Worm (Caenorhabditis elegans) whole organism, early embryonic: Measurements from ENCODE around the gene chst-1.

ENCODE experiments used
- ama-1 ChIP-seq: fragments of 150-350 bp; optimal IDR thresholded peaks from 2 replicates; lab custom pipeline; 2014
- ceh-13 ChIP-seq: fragments of 200-800 bp; sonication (Bioruptor generic); optimal IDR thresholded peaks from 2 replicates; lab custom pipeline; 2018; ENCODE audit warnings: mild to moderate bottlenecking, missing genetic modification characterization, missing compliant biosample characterization
- ceh-36 ChIP-seq: sonication (generic microtip); optimal IDR thresholded peaks from 2 replicates; lab custom pipeline; 2016; ENCODE audit warnings: missing genetic modification characterization, inconsistent platforms, missing compliant biosample characterization
- ets-7 ChIP-seq: sonication (generic microtip); optimal IDR thresholded peaks from 2 replicates; lab custom pipeline; 2016; ENCODE audit warnings: missing genotype, missing genetic modification characterization, missing compliant biosample characterization
- hmg-4 ChIP-seq: fragments of 200-800 bp; sonication (Bioruptor generic); optimal IDR thresholded peaks from 2 replicates; lab custom pipeline; 2018; ENCODE audit warnings: mild to moderate bottlenecking, missing genetic modification characterization, missing compliant biosample characterization
- hnd-1 ChIP-seq: sonication (generic microtip); optimal IDR thresholded peaks from 2 replicates; lab custom pipeline; 2016; ENCODE audit warnings: missing genetic modification characterization, missing compliant biosample characterization
- pes-1 ChIP-seq: fragments of 200-800 bp; sonication (Bioruptor generic); IDR thresholded peaks from 2 replicates; pipeline ENCODE4 v1.3.6; 2022; ENCODE audit warnings: missing genetic modification reagents, missing genetic modification characterization, missing compliant biosample characterization
- sea-1 ChIP-seq: fragments of 200-800 bp; sonication (Bioruptor generic); conservative IDR thresholded peaks from 2 replicates; pipeline ENCODE4 v1.3.6; 2022; ENCODE audit warnings: missing genetic modification characterization, missing compliant biosample characterization
- tbx-11 ChIP-seq: fragments of 200-800 bp; sonication (Bioruptor generic); IDR thresholded peaks from 2 replicates; pipeline ENCODE4 v1.3.6; 2022; ENCODE audit warnings: missing genetic modification characterization, missing compliant biosample characterization
- tra-4 ChIP-seq: sonication (generic microtip); optimal IDR thresholded peaks from 2 replicates; lab custom pipeline; 2017; ENCODE audit warnings: missing genetic modification characterization, missing compliant biosample characterization

- TF ChIP-seq hmg-4 (GFP tag; lab: Kevin White, UChicago) (no peak), tbx-11 (GFP tag; lab: Robert Waterston, UW) (no peak), ama-1 (lab: Kevin White, UChicago) (no peak), ceh-36 (tag; lab: Kevin White, UChicago) (no peak), pes-1 (GFP tag; lab: Robert Waterston, UW) (no peak), hnd-1 (tag; lab: Kevin White, UChicago) (no peak), ceh-13 (GFP tag; lab: Kevin White, UChicago) (no peak), sea-1 (no peak), tra-4 (tag; lab: Kevin White, UChicago) (no peak), ets-7 (no peak)
These were observed 29.2 kb upstream of the chst-1 start for ce11 chrII:8135953-8136352.
